Worm (Caenorhabditis elegans): ENCODE measurements around the gene Y71H2B.5.

DNA sequence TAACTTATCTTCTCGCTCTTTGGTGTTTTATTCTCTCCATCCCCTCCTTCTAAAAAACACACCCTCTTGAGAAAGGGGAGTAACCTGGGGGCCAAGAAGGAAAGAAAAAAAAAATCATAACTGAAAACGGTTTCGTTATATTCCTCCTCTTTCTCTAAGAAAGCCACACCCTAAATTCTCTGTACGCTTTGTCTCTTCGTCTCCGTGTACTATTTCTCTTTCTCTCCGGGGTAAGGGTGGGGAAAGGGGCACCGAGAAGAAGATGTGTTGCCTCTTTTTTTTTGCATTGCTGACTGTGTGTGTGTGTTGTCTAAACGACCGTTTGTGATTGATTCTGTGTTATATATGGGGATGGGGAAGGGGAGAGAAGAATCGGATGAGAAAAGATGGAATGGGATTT is 48.4 kb downstream of the Y71H2B.5 start:
- no peak for TF ChIP-seq hlh-8 (tag; optimal IDR thresholded peaks at IDR 0.05)
- no peak for TF ChIP-seq fkh-10 (GFP tag; optimal IDR thresholded peaks at IDR 0.05)
- TF ChIP-seq lin-11 (tag; optimal IDR thresholded peaks at IDR 0.05), result no peak
- TF ChIP-seq ceh-22 (tag; optimal IDR thresholded peaks at IDR 0.05), result no peak
- TF ChIP-seq ets-4 (tag; optimal IDR thresholded peaks at IDR 0.05), result no peak
- TF ChIP-seq F13H6.1 (tag; optimal IDR thresholded peaks at IDR 0.05), result no peak
- no peak for TF ChIP-seq nfya-1 (tag; optimal IDR thresholded peaks at IDR 0.05)
- TF ChIP-seq ceh-31 (tag; optimal IDR thresholded peaks at IDR 0.05), result no peak
- TF ChIP-seq eyg-1 (tag; optimal IDR thresholded peaks at IDR 0.05), result no peak
- no peak for TF ChIP-seq madf-2 (tag; optimal IDR thresholded peaks at IDR 0.05)

Measured in whole organism, late embryonic.